Worm (Caenorhabditis elegans) whole organism, early embryonic: ENCODE measurements around the gene F19C7.8.

Source experiments
- B0310.2 ChIP-seq: sonication (generic microtip); optimal IDR thresholded peaks from 2 replicates; lab custom pipeline; 2016; ENCODE audit warnings: mild to moderate bottlenecking, missing genetic modification characterization, missing compliant biosample characterization
- F13C5.2 ChIP-seq: sonication (generic microtip); optimal IDR thresholded peaks from 2 replicates; lab custom pipeline; 2017; ENCODE audit warnings: mild to moderate bottlenecking, missing genetic modification characterization, inconsistent platforms, missing compliant biosample characterization
- aly-1 ChIP-seq: sonication (generic microtip); optimal IDR thresholded peaks from 2 replicates; lab custom pipeline; 2016; ENCODE audit warnings: missing genetic modification characterization, missing compliant biosample characterization
- ama-1 ChIP-seq: fragments of 150-350 bp; optimal IDR thresholded peaks from 2 replicates; lab custom pipeline; 2014
- ceh-13 ChIP-seq: fragments of 200-800 bp; sonication (Bioruptor generic); optimal IDR thresholded peaks from 2 replicates; lab custom pipeline; 2018; ENCODE audit warnings: mild to moderate bottlenecking, missing genetic modification characterization, missing compliant biosample characterization
- ceh-36 ChIP-seq: sonication (generic microtip); optimal IDR thresholded peaks from 2 replicates; lab custom pipeline; 2016; ENCODE audit warnings: missing genetic modification characterization, inconsistent platforms, missing compliant biosample characterization
- ets-7 ChIP-seq: sonication (generic microtip); optimal IDR thresholded peaks from 2 replicates; lab custom pipeline; 2016; ENCODE audit warnings: missing genotype, missing genetic modification characterization, missing compliant biosample characterization
- flt-1 ChIP-seq: fragments of 200-800 bp; sonication (Bioruptor generic); IDR thresholded peaks from 2 replicates; pipeline ENCODE4 v1.3.6; 2022; ENCODE audit warnings: missing genetic modification characterization, missing compliant biosample characterization
- hmbx-1 ChIP-seq: sonication (generic microtip); optimal IDR thresholded peaks from 2 replicates; lab custom pipeline; 2016; ENCODE audit warnings: mild to moderate bottlenecking, missing genetic modification characterization, missing compliant biosample characterization
- hmg-4 ChIP-seq: fragments of 200-800 bp; sonication (Bioruptor generic); optimal IDR thresholded peaks from 2 replicates; lab custom pipeline; 2018; ENCODE audit warnings: mild to moderate bottlenecking, missing genetic modification characterization, missing compliant biosample characterization
- hnd-1 ChIP-seq: sonication (generic microtip); optimal IDR thresholded peaks from 2 replicates; lab custom pipeline; 2016; ENCODE audit warnings: missing genetic modification characterization, missing compliant biosample characterization
- pes-1 ChIP-seq: fragments of 200-800 bp; sonication (Bioruptor generic); IDR thresholded peaks from 2 replicates; pipeline ENCODE4 v1.3.6; 2022; ENCODE audit warnings: missing genetic modification reagents, missing genetic modification characterization, missing compliant biosample characterization
- scrt-1 ChIP-seq: fragments of 200-800 bp; sonication (Bioruptor generic); IDR thresholded peaks from 2 replicates; pipeline ENCODE4 v1.3.6; 2022; ENCODE audit warnings: missing genetic modification characterization, missing compliant biosample characterization
- sea-1 ChIP-seq: fragments of 200-800 bp; sonication (Bioruptor generic); conservative IDR thresholded peaks from 2 replicates; pipeline ENCODE4 v1.3.6; 2022; ENCODE audit warnings: missing genetic modification characterization, missing compliant biosample characterization
- tbx-11 ChIP-seq: fragments of 200-800 bp; sonication (Bioruptor generic); IDR thresholded peaks from 2 replicates; pipeline ENCODE4 v1.3.6; 2022; ENCODE audit warnings: missing genetic modification characterization, missing compliant biosample characterization
- tbx-37 ChIP-seq: fragments of 200-800 bp; sonication (Bioruptor generic); conservative IDR thresholded peaks from 2 replicates; pipeline ENCODE4 v1.3.6; 2022; ENCODE audit warnings: missing genetic modification reagents, missing genetic modification characterization, missing compliant biosample characterization
- tra-4 ChIP-seq: sonication (generic microtip); optimal IDR thresholded peaks from 2 replicates; lab custom pipeline; 2017; ENCODE audit warnings: missing genetic modification characterization, missing compliant biosample characterization

The F19C7.8 gene

DNA sequence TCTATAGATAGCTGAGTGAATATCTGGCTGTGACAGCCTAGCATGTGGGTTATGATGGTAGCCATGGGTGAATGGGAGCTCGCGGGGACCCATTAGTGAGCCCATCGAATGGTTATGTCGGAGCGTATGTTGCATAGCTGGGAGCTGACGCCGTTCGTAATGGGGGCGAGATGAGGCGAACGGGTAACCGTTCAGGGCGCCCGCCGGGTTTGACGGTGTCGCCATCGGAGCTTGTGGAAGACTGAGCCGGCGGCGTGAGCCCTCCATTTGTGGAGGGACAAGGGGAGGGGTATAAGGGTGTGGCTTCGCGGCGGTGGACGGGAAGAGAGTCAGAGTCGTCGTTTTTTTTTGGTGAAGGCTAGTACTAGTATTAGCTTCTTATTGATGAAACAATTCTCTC lies 14.0 kb downstream of the F19C7.8 start:
- TF ChIP-seq ets-7 (tag; lab: Kevin White, UChicago): no peak
- no peak for TF ChIP-seq B0310.2 (tag; lab: Kevin White, UChicago)
- TF ChIP-seq aly-1: no peak
- TF ChIP-seq scrt-1 (GFP tag; lab: Robert Waterston, UW): no peak
- TF ChIP-seq tra-4 (tag; lab: Kevin White, UChicago): no peak
- TF ChIP-seq tbx-37 (GFP tag; lab: Robert Waterston, UW): no peak
- no peak for TF ChIP-seq ceh-36
- no peak for TF ChIP-seq ceh-13 (GFP tag; lab: Kevin White, UChicago)
- TF ChIP-seq pes-1 (GFP tag; lab: Robert Waterston, UW): no peak
- TF ChIP-seq ama-1 (lab: Kevin White, UChicago): no peak
- no peak for TF ChIP-seq tbx-11 (GFP tag; lab: Robert Waterston, UW)
- TF ChIP-seq flt-1: no peak
- no peak for TF ChIP-seq hmbx-1 (tag; lab: Kevin White, UChicago)
- TF ChIP-seq hmg-4 (GFP tag; lab: Kevin White, UChicago): no peak
- no peak for TF ChIP-seq sea-1
- TF ChIP-seq hnd-1: no peak
- TF ChIP-seq F13C5.2: no peak

- TF ChIP-seq B0310.2 (tag; lab: Kevin White, UChicago): no peak
- TF ChIP-seq tra-4 (tag; lab: Kevin White, UChicago): no peak
- no peak for TF ChIP-seq F13C5.2
- TF ChIP-seq ceh-13 (GFP tag; lab: Kevin White, UChicago): no peak
- no peak for TF ChIP-seq ceh-36
- no peak for TF ChIP-seq hmg-4 (GFP tag; lab: Kevin White, UChicago)
- no peak for TF ChIP-seq scrt-1 (GFP tag; lab: Robert Waterston, UW)
- no peak for TF ChIP-seq flt-1
- TF ChIP-seq tbx-11 (GFP tag; lab: Robert Waterston, UW): no peak
- TF ChIP-seq ets-7 (tag; lab: Kevin White, UChicago): no peak
- TF ChIP-seq sea-1: no peak
- TF ChIP-seq aly-1: no peak
- no peak for TF ChIP-seq ama-1 (lab: Kevin White, UChicago)
- TF ChIP-seq hmbx-1 (tag; lab: Kevin White, UChicago): no peak
- TF ChIP-seq hnd-1: no peak
- TF ChIP-seq pes-1 (GFP tag; lab: Robert Waterston, UW): no peak
- no peak for TF ChIP-seq tbx-37 (GFP tag; lab: Robert Waterston, UW)
These were observed 24.4 kb downstream of the F19C7.8 start for ce11 chrIV:4613516-4613915.

ce11 chrIV:4612597-4612996 lies 25.3 kb downstream of the F19C7.8 start:
- no peak for TF ChIP-seq ama-1 (lab: Kevin White, UChicago)
- TF ChIP-seq sea-1: no peak
- TF ChIP-seq hmg-4 (GFP tag; lab: Kevin White, UChicago): no peak
- TF ChIP-seq pes-1 (GFP tag; lab: Robert Waterston, UW): no peak
- TF ChIP-seq ets-7 (tag; lab: Kevin White, UChicago): no peak
- TF ChIP-seq scrt-1 (GFP tag; lab: Robert Waterston, UW): no peak
- TF ChIP-seq tra-4 (tag; lab: Kevin White, UChicago): no peak
- no peak for TF ChIP-seq ceh-13 (GFP tag; lab: Kevin White, UChicago)
- TF ChIP-seq F13C5.2: no peak
- TF ChIP-seq B0310.2 (tag; lab: Kevin White, UChicago): no peak
- no peak for TF ChIP-seq ceh-36
- TF ChIP-seq tbx-11 (GFP tag; lab: Robert Waterston, UW): no peak
- no peak for TF ChIP-seq aly-1
- TF ChIP-seq hnd-1: no peak
- no peak for TF ChIP-seq hmbx-1 (tag; lab: Kevin White, UChicago)

- TF ChIP-seq sea-1: no peak
- no peak for TF ChIP-seq ets-7 (tag; lab: Kevin White, UChicago)
- peak; percentile 46 for TF ChIP-seq ceh-36
- no peak for TF ChIP-seq hnd-1
- no peak for TF ChIP-seq pes-1 (GFP tag; lab: Robert Waterston, UW)
These were observed 26.2 kb downstream of the F19C7.8 start for ce11 chrIV:4611740-4612139.

- TF ChIP-seq hmbx-1 (tag; lab: Kevin White, UChicago) (no peak), tra-4 (tag; lab: Kevin White, UChicago) (no peak), tbx-37 (GFP tag; lab: Robert Waterston, UW) (no peak), tbx-11 (GFP tag; lab: Robert Waterston, UW) (no peak), sea-1 (no peak), F13C5.2 (no peak), ceh-36 (no peak), hmg-4 (GFP tag; lab: Kevin White, UChicago) (no peak), ceh-13 (GFP tag; lab: Kevin White, UChicago) (no peak), scrt-1 (GFP tag; lab: Robert Waterston, UW) (no peak), aly-1 (no peak), hnd-1 (no peak), ama-1 (lab: Kevin White, UChicago) (no peak), ets-7 (tag; lab: Kevin White, UChicago) (no peak), pes-1 (GFP tag; lab: Robert Waterston, UW) (no peak), B0310.2 (tag; lab: Kevin White, UChicago) (no peak), flt-1 (no peak)
These were observed 28.3 kb downstream of the F19C7.8 start, which contains the start of gene col-110 for ce11 chrIV:4609568-4609967. TSS of gene col-110 (minus strand) at chrIV:4609668.

ce11 chrIV:4608661-4609060 lies 29.2 kb downstream of the F19C7.8 start:
- no peak for TF ChIP-seq ceh-36
- no peak for TF ChIP-seq aly-1
- TF ChIP-seq ets-7 (tag; lab: Kevin White, UChicago): no peak
- TF ChIP-seq hmbx-1 (tag; lab: Kevin White, UChicago): no peak
- TF ChIP-seq pes-1 (GFP tag; lab: Robert Waterston, UW): no peak
- no peak for TF ChIP-seq tra-4 (tag; lab: Kevin White, UChicago)
- no peak for TF ChIP-seq hmg-4 (GFP tag; lab: Kevin White, UChicago)
- no peak for TF ChIP-seq flt-1
- TF ChIP-seq ama-1 (lab: Kevin White, UChicago): no peak
- TF ChIP-seq scrt-1 (GFP tag; lab: Robert Waterston, UW): no peak
- no peak for TF ChIP-seq F13C5.2
- TF ChIP-seq hnd-1: no peak
- no peak for TF ChIP-seq tbx-11 (GFP tag; lab: Robert Waterston, UW)
- TF ChIP-seq ceh-13 (GFP tag; lab: Kevin White, UChicago): no peak
- TF ChIP-seq B0310.2 (tag; lab: Kevin White, UChicago): no peak
- TF ChIP-seq sea-1: no peak
- no peak for TF ChIP-seq tbx-37 (GFP tag; lab: Robert Waterston, UW)

DNA sequence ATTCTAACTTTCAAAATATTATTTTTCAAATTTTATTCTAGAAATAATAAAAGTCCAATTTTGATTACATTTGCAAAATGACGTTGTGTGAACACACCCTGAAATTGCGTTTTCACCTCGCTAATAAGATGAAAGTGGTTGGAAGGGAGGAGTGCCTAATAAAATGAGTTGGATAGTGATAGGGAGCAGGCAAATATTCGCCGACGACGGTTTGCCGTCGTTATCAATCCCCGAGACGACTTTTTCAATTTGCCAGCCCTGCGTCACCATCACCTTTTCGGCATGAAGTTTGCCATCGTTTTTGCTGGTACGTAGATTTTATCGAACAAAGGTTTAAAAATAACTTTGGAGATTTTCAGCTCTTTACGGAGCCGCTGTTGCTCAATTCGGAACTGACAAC lies 32.3 kb downstream of the F19C7.8 start, which contains the start of gene nspg-10:
Gene nspg-10, plus strand, starts transcription at position 179 of the 400 bp plus-strand sequence.
- TF ChIP-seq B0310.2 (tag; lab: Kevin White, UChicago) (no peak), ama-1 (lab: Kevin White, UChicago) (no peak), hmg-4 (GFP tag; lab: Kevin White, UChicago) (no peak), ets-7 (tag; lab: Kevin White, UChicago) (no peak), tbx-37 (GFP tag; lab: Robert Waterston, UW) (no peak), flt-1 (no peak), aly-1 (no peak), F13C5.2 (no peak), pes-1 (GFP tag; lab: Robert Waterston, UW) (no peak), tbx-11 (GFP tag; lab: Robert Waterston, UW) (no peak), hnd-1 (no peak), scrt-1 (GFP tag; lab: Robert Waterston, UW) (no peak), hmbx-1 (tag; lab: Kevin White, UChicago) (no peak), sea-1 (no peak), tra-4 (tag; lab: Kevin White, UChicago) (no peak)
